Fruit fly (Drosophila melanogaster) ovary, adult (tissue): ENCODE data around the gene Sdhaf3.

Source experiments
- CG17801 ChIP-seq: fragments of 200-800 bp; optimal IDR thresholded peaks from 2 replicates; lab custom pipeline; 2019; ENCODE audit warnings: missing biosample characterization, mild to moderate bottlenecking, missing genetic modification characterization, moderate library complexity; ENCODE audit not compliant: partially characterized antibody

Sdhaf3 gene

DNA sequence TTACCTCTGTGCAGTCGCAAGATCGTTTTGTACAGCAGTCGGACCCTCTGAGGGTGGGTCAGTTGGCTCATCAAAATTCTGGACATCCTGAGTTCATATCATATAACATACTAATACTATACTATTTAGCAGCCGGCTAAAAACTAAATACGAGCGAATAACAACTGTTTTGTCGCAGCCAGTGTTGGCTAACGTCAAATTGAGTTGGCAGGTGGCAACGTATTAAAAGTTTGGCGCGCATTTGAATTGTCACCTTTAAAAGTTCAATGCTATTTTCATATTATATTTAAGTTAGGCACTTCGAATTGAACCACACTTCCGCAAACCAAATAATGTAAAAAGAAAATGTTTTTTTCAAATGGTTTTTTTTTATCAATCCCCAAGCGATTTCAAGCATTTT lies at the start of gene Sdhaf3:
TSS of gene Sdhaf3 (minus strand) at position 177 of the 400 bp plus-strand sequence.
- no peak for TF ChIP-seq CG17801 (GFP tag; lab: Kevin White, UChicago)

DNA sequence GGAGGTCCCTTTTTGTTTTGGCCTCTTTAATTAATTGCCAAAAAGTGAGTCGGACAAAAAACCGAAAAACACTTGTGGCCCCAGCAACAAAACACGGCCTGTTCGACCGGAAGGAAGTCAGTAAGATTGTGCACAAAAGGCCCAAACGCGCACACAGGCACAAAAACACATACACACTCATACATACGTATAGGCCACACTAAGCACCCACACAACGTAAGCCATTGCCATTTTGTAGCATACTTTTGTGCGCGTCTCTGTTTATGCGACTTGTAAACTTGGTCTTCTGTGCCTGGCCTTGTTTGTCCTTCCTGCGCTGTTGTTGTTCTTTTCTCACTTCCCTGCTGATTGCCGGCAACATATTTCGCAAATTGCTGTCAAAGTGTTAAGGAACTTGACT lies 48.2 kb upstream of the Sdhaf3 start:
- TF ChIP-seq CG17801 (GFP tag; lab: Kevin White, UChicago) = no peak

DNA sequence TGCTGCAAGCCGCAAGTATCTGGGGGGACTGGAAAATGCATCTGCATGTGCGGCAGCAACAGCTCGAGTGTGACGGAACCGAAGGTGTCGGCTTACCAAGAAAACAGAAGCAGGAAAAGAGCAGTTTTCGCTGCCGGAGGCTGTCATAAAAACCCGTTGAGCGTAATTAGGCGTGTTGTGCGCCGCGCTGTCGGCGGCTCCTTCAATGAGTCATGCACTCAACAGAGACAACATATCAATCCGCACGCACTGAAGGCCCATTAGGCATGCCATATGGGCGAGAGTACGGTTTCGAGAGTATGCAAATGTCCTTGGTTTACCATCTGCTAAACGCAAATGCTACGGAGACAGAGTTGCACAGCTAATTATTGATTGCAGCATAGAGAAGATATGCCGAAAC lies 46.2 kb upstream of the Sdhaf3 start:
- no peak for TF ChIP-seq CG17801 (GFP tag; lab: Kevin White, UChicago)

DNA sequence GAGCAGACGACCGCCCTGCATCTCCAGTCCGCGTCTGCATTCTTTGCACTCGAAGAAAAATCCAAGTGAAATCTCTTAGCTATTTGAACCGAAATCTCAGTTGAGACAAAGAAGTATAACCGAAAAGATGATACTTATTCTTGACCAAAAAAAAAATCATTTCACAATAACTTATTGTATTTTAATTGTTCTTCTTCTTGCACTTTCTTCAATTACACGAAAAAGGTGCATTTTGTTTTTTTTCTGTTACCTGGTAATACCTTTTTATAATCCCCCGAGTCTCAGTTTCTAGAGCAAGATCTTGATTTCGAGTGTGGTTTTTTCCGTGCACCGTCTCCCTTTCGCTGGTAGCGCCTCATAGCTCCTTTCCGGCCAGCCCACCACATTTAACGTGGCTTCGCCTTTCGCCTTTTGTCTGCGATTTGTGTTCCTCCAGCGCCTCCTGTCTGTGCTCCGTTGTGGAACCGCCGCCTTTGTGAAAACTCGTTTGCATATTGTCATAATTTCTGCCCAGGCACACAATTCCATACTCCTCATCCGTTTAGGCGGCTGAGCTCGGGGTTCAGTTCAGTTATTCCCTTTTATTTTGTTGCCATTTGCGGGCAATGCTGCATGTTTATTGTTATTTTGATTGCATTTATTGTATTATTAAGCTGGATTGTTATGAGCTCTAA lies 44.6 kb upstream of the Sdhaf3 start:
- no peak for TF ChIP-seq CG17801 (GFP tag; lab: Kevin White, UChicago)

DNA sequence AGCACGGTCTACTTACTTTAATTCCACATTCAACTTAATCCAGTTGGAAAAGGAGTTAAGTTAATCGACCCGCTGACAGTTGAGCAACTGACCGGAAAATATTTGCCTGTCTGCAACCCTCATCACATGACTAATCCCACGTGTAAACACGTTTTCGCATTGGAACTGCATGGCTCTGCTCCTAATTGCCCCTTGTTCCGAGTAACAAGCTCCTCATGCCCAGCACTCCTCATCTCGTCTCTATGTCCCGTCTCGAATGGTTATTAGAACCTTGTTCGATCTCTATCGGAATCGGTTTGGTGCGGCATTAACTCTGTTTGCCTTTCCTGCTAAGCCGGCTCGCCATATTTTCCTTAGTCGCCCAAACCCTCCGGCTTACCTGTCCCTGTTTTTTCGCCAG lies 44.0 kb upstream of the Sdhaf3 start:
- no peak for TF ChIP-seq CG17801 (GFP tag; lab: Kevin White, UChicago)

DNA sequence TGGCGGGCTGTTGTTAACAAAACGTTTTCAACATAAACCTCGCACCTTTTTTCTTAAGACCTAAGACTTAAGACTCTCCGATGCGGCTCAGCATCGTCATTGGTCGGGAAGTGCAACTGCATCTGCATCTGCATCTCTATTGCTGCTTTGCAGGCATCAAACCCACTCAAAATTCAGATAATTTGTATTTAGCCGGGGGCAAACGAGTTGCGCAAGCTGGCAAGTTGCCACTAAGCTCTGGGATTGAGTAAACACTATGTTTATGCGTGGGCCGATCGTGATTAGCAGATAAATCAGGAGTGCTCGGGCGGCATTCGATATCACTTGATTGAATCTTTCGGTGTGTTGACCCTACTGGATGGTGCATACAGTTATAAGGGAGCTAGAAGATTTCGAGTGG lies 43.3 kb upstream of the Sdhaf3 start:
- TF ChIP-seq CG17801 (GFP tag; lab: Kevin White, UChicago) = no peak

DNA sequence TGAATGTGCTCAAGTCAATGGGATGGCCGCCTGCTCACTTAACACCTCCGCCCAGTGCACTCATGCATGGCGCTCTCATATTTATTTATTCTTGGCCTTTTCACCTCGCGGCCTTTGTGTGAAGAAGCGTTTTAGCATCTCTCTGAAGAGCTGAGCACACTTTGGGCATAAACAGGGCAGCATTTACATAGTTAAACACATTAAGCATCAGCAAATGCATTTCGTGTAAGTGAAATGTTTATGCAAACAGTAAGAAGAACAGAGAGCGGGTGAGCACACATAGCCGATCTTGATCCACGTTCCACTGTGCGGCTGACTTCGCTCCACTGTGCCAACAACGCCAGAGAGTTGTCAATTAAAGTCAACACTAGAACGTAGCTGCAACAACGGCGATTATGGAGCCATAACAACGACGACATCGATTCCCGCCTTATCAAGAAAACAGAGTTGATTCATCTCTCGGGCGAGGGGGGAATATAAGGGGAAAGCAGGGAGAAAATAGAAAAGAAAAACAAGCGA lies 42.4 kb upstream of the Sdhaf3 start:
- TF ChIP-seq CG17801 (GFP tag; lab: Kevin White, UChicago) = no peak

DNA sequence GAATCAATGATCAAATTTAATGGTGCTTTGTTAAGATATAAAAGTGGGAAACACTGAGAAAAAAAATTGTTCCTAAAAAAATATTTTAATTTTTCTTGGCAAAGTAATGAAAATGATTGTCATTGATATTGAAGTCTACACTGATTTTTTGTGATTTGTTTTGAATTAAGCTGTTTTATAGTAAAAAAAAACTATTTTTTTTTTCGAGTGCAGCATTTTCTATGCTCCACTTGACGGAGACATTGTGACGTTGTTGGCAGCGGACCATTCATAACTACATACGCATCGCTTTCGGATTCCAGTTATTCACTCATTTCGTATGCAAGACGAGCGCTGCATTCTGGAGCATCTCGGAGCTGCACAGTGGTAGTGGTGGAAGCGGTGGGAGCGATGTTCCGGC lies 41.9 kb upstream of the Sdhaf3 start:
- TF ChIP-seq CG17801 (GFP tag; lab: Kevin White, UChicago) = no peak

DNA sequence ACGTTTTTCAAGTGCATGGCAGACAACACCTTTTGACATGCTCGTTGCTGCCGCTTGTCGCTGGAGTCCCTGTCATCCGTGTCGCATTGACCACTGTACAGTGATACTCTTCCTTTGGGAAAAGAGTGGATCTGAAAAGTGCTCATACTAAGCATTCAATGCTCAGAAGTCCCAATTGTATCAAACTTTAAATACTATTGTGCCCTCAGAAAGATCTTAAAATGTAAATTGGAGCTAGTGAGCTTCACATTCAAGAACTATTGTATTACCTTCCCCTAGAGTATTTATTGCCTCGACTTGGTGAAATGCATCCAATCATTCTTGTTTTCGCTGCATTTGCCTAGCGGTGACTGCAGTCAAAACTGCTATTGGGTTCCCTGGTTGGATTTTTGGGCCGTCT lies 41.1 kb upstream of the Sdhaf3 start:
- no peak for TF ChIP-seq CG17801 (GFP tag; lab: Kevin White, UChicago)

DNA sequence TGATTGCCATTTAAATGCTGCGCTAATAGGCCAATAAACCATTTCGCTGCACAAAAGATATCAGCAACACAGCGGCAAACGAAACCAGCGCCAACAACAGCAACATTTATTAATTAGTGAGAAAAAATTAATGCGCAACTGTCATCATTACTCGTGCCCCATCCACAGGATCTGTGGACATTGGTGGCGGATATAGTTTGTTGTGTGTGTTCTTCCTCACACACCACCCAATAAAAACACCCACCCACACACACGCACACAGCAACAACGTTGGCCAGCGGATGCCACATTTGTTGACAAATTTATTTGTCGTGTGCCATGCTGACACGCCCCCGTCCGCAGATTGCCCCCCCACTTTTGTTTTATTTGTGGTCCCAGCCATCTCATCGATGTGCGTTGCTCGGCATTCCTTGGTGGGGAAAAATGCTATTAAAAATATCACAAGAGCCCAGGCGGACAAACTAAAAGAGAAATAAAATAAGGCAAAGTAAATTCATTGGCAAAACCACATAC lies 36.0 kb upstream of the Sdhaf3 start:
- no peak for TF ChIP-seq CG17801 (GFP tag; lab: Kevin White, UChicago)

DNA sequence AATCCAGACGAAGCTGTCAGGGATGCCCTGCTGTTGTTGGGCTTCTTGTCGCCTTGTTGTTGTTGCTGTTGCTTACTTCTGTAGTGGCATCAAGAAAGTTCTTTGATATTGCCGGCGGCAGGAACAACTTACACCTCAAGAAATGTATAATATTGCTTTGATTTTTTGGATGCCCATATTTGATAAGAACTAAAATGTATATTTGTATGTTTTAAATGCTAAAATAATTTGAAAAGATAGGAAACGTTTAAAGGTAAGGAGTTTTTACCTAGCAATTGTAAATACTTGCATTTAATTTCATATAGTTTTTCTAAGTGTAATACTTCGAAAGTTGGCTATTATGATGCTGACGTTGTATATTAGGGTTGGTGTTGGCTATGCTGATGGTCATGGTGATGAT lies 27.9 kb upstream of the Sdhaf3 start:
- TF ChIP-seq CG17801 (GFP tag; lab: Kevin White, UChicago) = no peak

DNA sequence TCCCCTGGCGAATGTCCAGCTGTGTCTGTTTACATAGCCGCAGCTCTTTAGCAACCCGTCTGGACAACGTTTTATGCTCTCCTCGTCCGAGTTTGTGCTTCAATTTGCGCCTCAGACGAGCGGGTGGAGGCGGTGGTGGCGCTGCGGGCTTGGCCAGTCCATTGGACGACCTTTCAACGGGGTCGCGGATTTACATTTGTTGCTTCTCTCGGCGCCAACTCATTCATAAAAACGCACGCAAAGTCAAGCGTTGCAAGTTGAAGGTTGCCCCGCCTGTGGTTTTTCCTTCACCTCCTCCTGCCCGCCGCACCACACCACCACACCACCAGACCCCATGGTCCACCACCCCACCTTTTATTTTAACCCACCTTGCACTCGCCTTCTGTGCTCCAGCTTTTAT lies 25.5 kb upstream of the Sdhaf3 start:
- no peak for TF ChIP-seq CG17801 (GFP tag; lab: Kevin White, UChicago)

DNA sequence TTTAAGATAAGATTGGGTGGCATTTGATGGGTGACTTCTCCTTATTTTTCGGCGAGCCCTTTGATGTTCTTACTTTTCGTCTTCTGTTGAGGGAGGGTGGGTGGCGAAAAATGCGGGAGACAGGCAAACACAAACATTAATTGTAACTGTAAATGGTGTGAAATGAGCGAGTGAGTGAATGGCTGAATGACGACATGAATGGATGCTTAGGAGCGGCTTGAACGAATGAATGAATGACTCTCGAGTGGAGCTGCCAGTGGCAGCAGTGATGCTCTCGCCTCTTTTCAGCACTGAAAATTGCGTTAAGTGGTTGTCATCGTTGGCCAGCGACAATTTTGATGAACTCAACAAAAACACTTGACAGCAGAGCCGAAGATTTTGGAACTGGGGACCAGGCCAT lies 22.3 kb upstream of the Sdhaf3 start:
- TF ChIP-seq CG17801 (GFP tag; lab: Kevin White, UChicago) = no peak

DNA sequence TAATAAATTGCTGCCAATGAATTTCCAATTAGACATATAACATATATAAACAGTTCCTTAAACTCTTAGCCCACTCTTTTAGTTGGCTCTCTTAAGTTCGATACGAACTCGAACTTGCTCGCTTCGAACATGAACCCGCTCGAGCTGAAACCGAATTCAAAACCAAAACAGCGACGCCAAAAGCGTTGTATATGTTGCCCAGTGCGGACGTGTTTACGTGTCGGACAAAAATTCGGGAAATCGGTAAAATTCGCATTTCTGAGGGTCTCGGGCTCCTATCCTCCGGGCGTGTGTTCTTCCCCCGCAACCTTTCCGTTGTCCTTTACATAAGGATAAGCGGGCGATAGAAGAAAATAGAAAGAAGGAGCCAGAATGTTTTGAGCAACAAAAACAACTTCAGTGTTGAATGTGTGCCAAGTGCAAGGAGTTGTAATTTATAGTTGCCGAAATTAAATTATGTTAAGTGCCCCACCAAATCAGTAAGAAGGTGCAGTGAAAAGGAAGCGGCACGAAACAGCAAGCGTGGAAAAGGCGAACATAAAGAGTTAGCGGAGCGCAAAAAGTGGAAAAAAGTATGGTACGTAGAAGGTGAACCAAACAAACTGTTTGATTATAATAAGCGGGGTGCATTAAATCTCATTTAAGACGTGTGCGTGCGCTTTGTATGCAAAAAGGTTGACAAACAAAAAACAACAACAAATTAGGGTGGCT lies 20.5 kb upstream of the Sdhaf3 start, which contains the start of gene CG42342:
TSS of gene CG42342 (plus strand) at position 176 of the 711 bp plus-strand sequence.
- TF ChIP-seq CG17801 (GFP tag; lab: Kevin White, UChicago) = no peak

DNA sequence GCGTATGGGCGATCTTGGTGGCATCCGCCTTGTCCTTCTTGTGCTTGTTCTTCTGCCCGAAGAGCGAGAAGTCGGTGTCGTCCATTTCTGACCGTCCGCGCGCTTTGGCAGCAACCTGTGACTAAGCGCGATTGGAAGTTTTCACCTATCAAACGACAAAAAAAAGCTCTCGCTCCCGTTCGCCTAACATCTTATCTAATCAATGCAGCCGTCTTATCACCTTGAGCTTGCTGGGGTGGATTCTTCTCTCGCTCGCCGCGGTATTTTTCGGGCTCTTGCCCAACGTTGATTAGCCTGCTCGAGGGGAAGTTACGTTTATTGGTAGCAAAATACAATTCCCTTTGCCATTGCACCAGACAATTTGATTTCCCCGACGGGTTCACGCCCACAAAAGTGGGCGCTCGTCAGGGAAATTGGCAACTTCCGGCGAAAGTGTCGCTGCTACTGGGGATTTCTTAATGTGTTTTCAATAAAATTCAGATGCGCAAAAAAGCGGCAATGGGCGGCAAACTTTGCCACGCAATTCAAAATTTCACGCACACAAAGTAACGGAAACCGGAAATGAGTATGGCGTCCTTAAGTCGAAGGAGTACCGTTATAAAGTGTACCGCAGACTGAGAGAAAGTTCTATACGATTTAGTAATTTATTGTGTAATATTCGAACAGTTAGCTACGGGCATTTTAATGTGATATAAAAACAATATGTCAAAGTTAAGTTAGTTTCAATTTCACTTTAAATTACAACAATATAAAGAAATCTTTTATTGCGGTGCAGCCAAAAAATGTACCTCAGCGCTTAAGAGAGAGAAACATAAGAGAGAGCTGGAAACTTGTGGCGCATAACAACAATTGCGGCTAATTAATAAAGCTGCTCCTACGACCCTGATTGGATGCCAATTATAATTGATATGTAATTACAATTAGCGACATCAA lies 18.9 kb upstream of the Sdhaf3 start, which contains the start of gene Decay:
TSS of gene Decay (minus strand) at position 132 of the 933 bp plus-strand sequence.
- TF ChIP-seq CG17801 (GFP tag; lab: Kevin White, UChicago) = no peak
